Fruit fly (Drosophila melanogaster): ENCODE results near the gene CG1288.

Gene CG1288

DNA sequence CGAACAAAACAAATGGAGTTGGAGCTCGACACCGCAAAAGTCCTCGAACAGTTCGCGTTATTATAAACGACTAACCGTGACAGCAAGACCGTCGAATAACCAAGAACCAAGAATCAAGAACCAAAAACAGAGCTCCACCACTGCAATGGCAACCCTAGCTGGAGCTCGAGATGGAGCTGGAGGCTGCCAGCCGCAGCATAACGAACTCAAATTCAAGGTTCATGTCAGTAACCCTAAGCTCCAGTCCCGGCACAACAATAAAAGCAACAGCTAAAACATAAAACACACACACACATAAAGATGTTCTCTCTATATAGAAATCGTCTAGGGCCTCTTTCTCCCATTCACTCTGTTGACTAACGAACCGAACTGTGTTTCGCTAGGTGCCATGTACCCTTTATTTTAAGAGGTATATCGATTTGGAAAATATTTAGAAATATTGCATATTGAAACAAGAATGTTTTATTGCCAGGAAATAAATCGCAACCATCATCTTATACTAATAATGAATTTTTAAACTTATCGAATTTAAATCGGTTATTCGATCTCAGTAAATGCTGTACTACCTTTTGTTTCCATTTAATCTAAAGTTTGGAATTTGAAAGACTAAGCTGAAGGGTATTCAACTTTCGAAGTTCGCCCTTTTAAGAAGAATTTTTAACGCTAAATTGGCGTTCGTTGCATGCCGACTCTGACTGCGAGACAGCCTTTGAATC, 36.7 kb downstream of the CG1288 start (continued):
- no peak for TF ChIP-seq CG8765 (GFP tag; IDR thresholded peaks at IDR 0.05)
- no peak for TF ChIP-seq Ptx1 (GFP tag; IDR thresholded peaks at IDR 0.05)
- 0 out of 2 replicates have a peak, but pooled peaks have one; percentile 23 for TF ChIP-seq vvl (GFP tag; IDR thresholded peaks at IDR 0.05)
- TF ChIP-seq Doc2 (GFP tag; IDR thresholded peaks at IDR 0.05) = no peak
- TF ChIP-seq btn (GFP tag; optimal IDR thresholded peaks at IDR 0.05) = no peak
- TF ChIP-seq CG10267 (tag; optimal IDR thresholded peaks at IDR 0.05) = peak; percentile 39
- TF ChIP-seq H2.0 (GFP tag; IDR thresholded peaks at IDR 0.05) = no peak
- TF ChIP-seq gt (GFP tag; IDR thresholded peaks at IDR 0.05) = no peak
- no peak for TF ChIP-seq HHEX (GFP tag; optimal IDR thresholded peaks at IDR 0.05)
- TF ChIP-seq ase (GFP tag; IDR thresholded peaks at IDR 0.05) = no peak
- TF ChIP-seq tna (GFP tag; IDR thresholded peaks at IDR 0.05; ENCODE audit: partially characterized antibody) = no peak
- no peak for TF ChIP-seq maf-S (GFP tag; optimal IDR thresholded peaks at IDR 0.05)
- TF ChIP-seq CG30431 (GFP tag; optimal IDR thresholded peaks at IDR 0.05) = no peak
- TF ChIP-seq CG7839 (tag; optimal IDR thresholded peaks at IDR 0.05) = no peak
- TF ChIP-seq CG14441 (GFP tag; IDR thresholded peaks at IDR 0.05) = no peak
- TF ChIP-seq sim (GFP tag; IDR thresholded peaks at IDR 0.05) = no peak
- TF ChIP-seq slbo (GFP tag; IDR thresholded peaks at IDR 0.05) = no peak
- no peak for TF ChIP-seq CG12219 (GFP tag; optimal IDR thresholded peaks at IDR 0.05)
- no peak for TF ChIP-seq CG11696 (GFP tag; IDR thresholded peaks at IDR 0.05)
- peak; percentile 57; the same call in 2 of the 3 replicates for TF ChIP-seq zfh1 (GFP tag; IDR thresholded peaks at IDR 0.05)
- no peak for TF ChIP-seq CHES-1-like (GFP tag; optimal IDR thresholded peaks at IDR 0.05)
- peak; percentile 59 for TF ChIP-seq dmrt11E (tag; optimal IDR thresholded peaks at IDR 0.05)
- peak; percentile 23 for TF ChIP-seq nom (GFP tag; optimal IDR thresholded peaks at IDR 0.05)
- no peak for TF ChIP-seq CG42726 (GFP tag; IDR thresholded peaks at IDR 0.05; ENCODE audit: partially characterized antibody)
- no peak for TF ChIP-seq Pdp1 (GFP tag; optimal IDR thresholded peaks at IDR 0.05)
- no peak for TF ChIP-seq gcm2 (GFP tag; optimal IDR thresholded peaks at IDR 0.05)
- TF ChIP-seq aop (GFP tag; IDR thresholded peaks at IDR 0.05) = no peak
- TF ChIP-seq CG17385 (GFP tag; optimal IDR thresholded peaks at IDR 0.05) = no peak
- TF ChIP-seq tap (tag; optimal IDR thresholded peaks at IDR 0.05) = no peak
- no peak for TF ChIP-seq CG9215 (GFP tag; IDR thresholded peaks at IDR 0.05)
- TF ChIP-seq ttk (GFP tag; IDR thresholded peaks at IDR 0.05) = no peak
- no peak for TF ChIP-seq lov (optimal IDR thresholded peaks at IDR 0.05)
- TF ChIP-seq lov (GFP tag; IDR thresholded peaks at IDR 0.05) = no peak
- TF ChIP-seq tll (GFP tag; optimal IDR thresholded peaks at IDR 0.05) = no peak
- peak; percentile 22 for TF ChIP-seq gsb-n (tag; optimal IDR thresholded peaks at IDR 0.05)
- TF ChIP-seq C15 (GFP tag; IDR thresholded peaks at IDR 0.05) = no peak
- TF ChIP-seq kah (GFP tag; optimal IDR thresholded peaks at IDR 0.05) = no peak
- peak; percentile 30 for TF ChIP-seq Sox102F (GFP tag; optimal IDR thresholded peaks at IDR 0.05)
- TF ChIP-seq Eip74EF (GFP tag; optimal IDR thresholded peaks at IDR 0.05) = no peak
- no peak for TF ChIP-seq run (tag; optimal IDR thresholded peaks at IDR 0.05)
- no peak for TF ChIP-seq NfI (GFP tag; optimal IDR thresholded peaks at IDR 0.05)
- TF ChIP-seq zf30C (GFP tag; optimal IDR thresholded peaks at IDR 0.05) = no peak
- peak; percentile 2 for TF ChIP-seq tin (GFP tag; optimal IDR thresholded peaks at IDR 0.05)
- no peak for TF ChIP-seq tx (GFP tag; optimal IDR thresholded peaks at IDR 0.05)
- no peak for TF ChIP-seq Ravus (GFP tag; IDR thresholded peaks at IDR 0.05)
- no peak for TF ChIP-seq CG10462 (GFP tag; optimal IDR thresholded peaks at IDR 0.05)
- no peak for TF ChIP-seq eve (GFP tag; optimal IDR thresholded peaks at IDR 0.05)
- no peak for TF ChIP-seq gfzf (GFP tag; optimal IDR thresholded peaks at IDR 0.05)

Data from whole organism, embryonic.